Worm (Caenorhabditis elegans) whole organism, L4/young adult: ENCODE results near the gene F09E10.7.

Source experiments
- W03F9.2 ChIP-seq: fragments of 150-350 bp; optimal IDR thresholded peaks from 2 replicates; lab custom pipeline; 2014; ENCODE audit warnings: missing biosample characterization, missing genetic modification characterization
- him-1 ChIP-seq: sonication (generic microtip); optimal IDR thresholded peaks from 2 replicates; lab custom pipeline; 2016; ENCODE audit warnings: missing genotype, missing genetic modification reagents, missing genetic modification characterization, missing compliant biosample characterization

DNA sequence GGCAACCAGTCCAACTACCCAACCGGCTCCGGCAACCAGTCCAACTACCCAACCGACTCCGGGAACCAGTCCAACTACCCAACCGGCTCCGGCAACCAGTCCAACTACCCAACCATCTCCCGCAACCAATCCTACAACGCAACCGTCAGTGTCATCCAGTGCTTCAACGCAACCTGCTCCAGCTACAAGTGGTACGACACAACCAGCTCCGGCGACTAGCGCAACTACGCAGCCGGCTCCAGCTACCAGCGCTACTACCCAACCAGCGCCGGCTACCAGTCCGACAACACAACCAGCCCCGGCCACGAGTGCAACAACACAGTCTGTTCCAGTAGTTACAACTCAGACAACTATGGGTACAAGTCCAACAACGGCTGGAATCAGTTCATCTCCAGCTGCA lies 47.4 kb upstream of the F09E10.7 start:
- TF ChIP-seq W03F9.2 (tag; lab: Kevin White, UChicago), result no peak
- TF ChIP-seq him-1 (tag; lab: Kevin White, UChicago), result no peak
